Fruit fly (Drosophila melanogaster): Measurements from ENCODE around the gene CG16753.

dm6 chr3L:3074380-3074779, 19.5 kb downstream of the CG16753 start:
- TF ChIP-seq psq (optimal IDR thresholded peaks at IDR 0.05): no peak
- TF ChIP-seq h (optimal IDR thresholded peaks at IDR 0.05): no peak
- no peak for TF ChIP-seq Sin3A (optimal IDR thresholded peaks at IDR 0.05)

Measured in Kc167 (cell line).